Worm (Caenorhabditis elegans) whole organism, young adult: ENCODE measurements around the gene nex-1.

Source experiments
- B0035.1 ChIP-seq: sonication (generic microtip); optimal IDR thresholded peaks from 2 replicates; lab custom pipeline; 2016; ENCODE audit warnings: missing genetic modification characterization, mild to moderate bottlenecking, missing compliant biosample characterization, missing genotype, missing genetic modification reagents
- B0336.3 ChIP-seq: fragments of 200-800 bp; sonication (Bioruptor generic); IDR thresholded peaks from 2 replicates; pipeline ENCODE4 v1.3.6; 2022; ENCODE audit warnings: missing genetic modification characterization, missing compliant biosample characterization
- C06A6.2 ChIP-seq: fragments of 200-800 bp; sonication (Bioruptor generic); conservative IDR thresholded peaks from 2 replicates; pipeline ENCODE4 v1.3.6; 2022; ENCODE audit warnings: missing genetic modification characterization, missing compliant biosample characterization
- D2030.7 ChIP-seq: fragments of 200-800 bp; sonication (Bioruptor generic); IDR thresholded peaks from 2 replicates; pipeline ENCODE4 v1.3.6; 2022; ENCODE audit warnings: missing genetic modification reagents, missing genetic modification characterization, missing compliant biosample characterization
- F33H1.4 ChIP-seq: fragments of 200-800 bp; sonication (Bioruptor generic); IDR thresholded peaks from 2 replicates; pipeline ENCODE4 v1.3.6; 2022; ENCODE audit warnings: missing genetic modification reagents, missing genetic modification characterization, missing compliant biosample characterization
- F37B4.10 ChIP-seq: fragments of 200-800 bp; sonication (Bioruptor generic); IDR thresholded peaks from 2 replicates; pipeline ENCODE4 v1.3.6; 2022; ENCODE audit warnings: missing genetic modification characterization, missing compliant biosample characterization
- F55B11.4 ChIP-seq: sonication (generic microtip); optimal IDR thresholded peaks from 2 replicates; lab custom pipeline; 2016; ENCODE audit warnings: missing compliant biosample characterization, missing genetic modification characterization, borderline replicate concordance; ENCODE audit not compliant: insufficient read depth
- T26A5.8 ChIP-seq: sonication (generic microtip); optimal IDR thresholded peaks from 2 replicates; lab custom pipeline; 2016; ENCODE audit warnings: missing genetic modification characterization, missing compliant biosample characterization
- Y53G8AR.9 ChIP-seq: fragments of 200-800 bp; sonication (Bioruptor generic); conservative IDR thresholded peaks from 2 replicates; pipeline ENCODE4 v1.3.6; 2022; ENCODE audit warnings: missing genetic modification reagents, missing genetic modification characterization, missing compliant biosample characterization
- Y79H2A.3 ChIP-seq: fragments of 200-800 bp; sonication (Bioruptor generic); conservative IDR thresholded peaks from 2 replicates; pipeline ENCODE4 v1.3.6; 2022; ENCODE audit warnings: missing genetic modification reagents, missing genetic modification characterization, missing compliant biosample characterization
- akir-1 ChIP-seq: fragments of 200-800 bp; sonication (Bioruptor generic); optimal IDR thresholded peaks from 2 replicates; lab custom pipeline; 2018; ENCODE audit warnings: mild to moderate bottlenecking, missing genetic modification characterization, moderate library complexity, missing compliant biosample characterization
- attf-3 ChIP-seq: fragments of 200-800 bp; sonication (Bioruptor generic); conservative IDR thresholded peaks from 2 replicates; pipeline ENCODE4 v1.3.6; 2022; ENCODE audit warnings: missing genetic modification reagents, missing genetic modification characterization, missing compliant biosample characterization
- bed-1 ChIP-seq: fragments of 200-800 bp; sonication (Bioruptor generic); IDR thresholded peaks from 2 replicates; pipeline ENCODE4 v1.3.6; 2022; ENCODE audit warnings: missing genetic modification reagents, missing genetic modification characterization, missing compliant biosample characterization
- ccch-3 ChIP-seq: fragments of 200-800 bp; sonication (Bioruptor generic); optimal IDR thresholded peaks from 2 replicates; lab custom pipeline; 2018; ENCODE audit warnings: mild to moderate bottlenecking, missing genetic modification characterization, missing compliant biosample characterization
- cebp-2 ChIP-seq: fragments of 200-800 bp; sonication (Bioruptor generic); IDR thresholded peaks from 2 replicates; pipeline ENCODE4 v1.3.6; 2022; ENCODE audit warnings: missing genetic modification characterization, missing compliant biosample characterization
- ceh-27 ChIP-seq: fragments of 200-800 bp; sonication (Bioruptor generic); optimal IDR thresholded peaks from 2 replicates; lab custom pipeline; 2018; ENCODE audit warnings: mild to moderate bottlenecking, missing genetic modification characterization, moderate library complexity, missing compliant biosample characterization
- ceh-58 ChIP-seq: fragments of 200-800 bp; sonication (Bioruptor generic); IDR thresholded peaks from 2 replicates; pipeline ENCODE4 v1.3.6; 2022; ENCODE audit warnings: missing genetic modification characterization, missing compliant biosample characterization
- ceh-91 ChIP-seq: fragments of 200-800 bp; sonication (Bioruptor generic); IDR thresholded peaks from 2 replicates; pipeline ENCODE4 v1.3.6; 2022; ENCODE audit warnings: missing genetic modification reagents, missing genetic modification characterization, missing compliant biosample characterization
- die-1 ChIP-seq: sonication (generic microtip); optimal IDR thresholded peaks from 2 replicates; lab custom pipeline; 2016; ENCODE audit warnings: missing genotype, mild to moderate bottlenecking, missing genetic modification characterization, missing compliant biosample characterization
- dox-1 ChIP-seq: fragments of 200-800 bp; sonication (Bioruptor generic); IDR thresholded peaks from 2 replicates; pipeline ENCODE4 v1.3.6; 2022; ENCODE audit warnings: missing genetic modification reagents, missing genetic modification characterization, missing compliant biosample characterization
- dpff-1 ChIP-seq: sonication (generic microtip); optimal IDR thresholded peaks from 2 replicates; lab custom pipeline; 2017; ENCODE audit warnings: mild to moderate bottlenecking, missing genetic modification characterization, missing compliant biosample characterization
- efl-1 ChIP-seq: fragments of 150-350 bp; optimal IDR thresholded peaks from 2 replicates; lab custom pipeline; 2014; ENCODE audit warnings: missing biosample characterization, missing genetic modification reagents, missing genetic modification characterization
- ekl-4 ChIP-seq: fragments of 200-800 bp; sonication (Bioruptor generic); IDR thresholded peaks from 2 replicates; pipeline ENCODE4 v1.3.6; 2022; ENCODE audit warnings: missing genetic modification reagents, missing genetic modification characterization, missing compliant biosample characterization
- hrde-1 ChIP-seq: sonication (generic microtip); optimal IDR thresholded peaks from 2 replicates; lab custom pipeline; 2016; ENCODE audit warnings: missing genetic modification characterization, mild to moderate bottlenecking, missing compliant biosample characterization, moderate library complexity, missing genotype, missing genetic modification reagents, borderline replicate concordance
- lin-35 ChIP-seq, 3 experiments: fragments of 150-350 bp in 2 of 3; sonication (generic microtip) in 1 of 3; optimal IDR thresholded peaks; 2 replicates each; lab custom pipeline; 2014 to 2018; ENCODE audit warnings: missing biosample characterization in 3 of 3, missing genetic modification characterization in 3 of 3, missing genetic modification reagents in 3 of 3
- lin-54 ChIP-seq: fragments of 200-800 bp; sonication (Bioruptor generic); optimal IDR thresholded peaks from 2 replicates; lab custom pipeline; 2018; ENCODE audit warnings: mild to moderate bottlenecking, missing genetic modification characterization, missing compliant biosample characterization
- lsl-1 ChIP-seq: fragments of 200-800 bp; sonication (Bioruptor generic); optimal IDR thresholded peaks from 2 replicates; lab custom pipeline; 2018; ENCODE audit warnings: mild to moderate bottlenecking, missing genetic modification characterization, moderate library complexity, missing compliant biosample characterization
- lsy-27 ChIP-seq: sonication (generic microtip); optimal IDR thresholded peaks from 2 replicates; lab custom pipeline; 2017; ENCODE audit warnings: missing genetic modification characterization, mild to moderate bottlenecking, missing compliant biosample characterization, antibody characterized with exemption, missing genotype, borderline replicate concordance; ENCODE audit not compliant: insufficient read depth
- madf-10 ChIP-seq: sonication (generic microtip); optimal IDR thresholded peaks from 2 replicates; lab custom pipeline; 2016; ENCODE audit warnings: mild to moderate bottlenecking, missing genetic modification characterization, missing compliant biosample characterization
- madf-6 ChIP-seq: fragments of 200-800 bp; sonication (Bioruptor generic); IDR thresholded peaks from 2 replicates; pipeline ENCODE4 v1.3.6; 2022; ENCODE audit warnings: missing genetic modification reagents, missing genetic modification characterization, missing compliant biosample characterization
- madf-8 ChIP-seq: fragments of 200-800 bp; sonication (Bioruptor generic); conservative IDR thresholded peaks from 2 replicates; pipeline ENCODE4 v1.3.6; 2022; ENCODE audit warnings: missing genetic modification reagents, missing genetic modification characterization, missing compliant biosample characterization
- mcd-1 ChIP-seq: fragments of 200-800 bp; sonication (Bioruptor generic); IDR thresholded peaks from 2 replicates; pipeline ENCODE4 v1.3.6; 2022; ENCODE audit warnings: missing genetic modification reagents, missing genetic modification characterization, missing compliant biosample characterization
- nfyb-1 ChIP-seq: fragments of 200-800 bp; sonication (Bioruptor generic); IDR thresholded peaks from 2 replicates; pipeline ENCODE4 v1.3.6; 2022; ENCODE audit warnings: missing genetic modification reagents, missing genetic modification characterization, missing compliant biosample characterization
- snpc-3.4 ChIP-seq: sonication (generic microtip); optimal IDR thresholded peaks from 2 replicates; lab custom pipeline; 2017; ENCODE audit warnings: missing genetic modification characterization, mild to moderate bottlenecking, missing compliant biosample characterization, antibody characterized with exemption, moderate library complexity, missing genotype, missing genetic modification reagents
- sptf-2 ChIP-seq: fragments of 200-800 bp; sonication (Bioruptor generic); optimal IDR thresholded peaks from 2 replicates; lab custom pipeline; 2018; ENCODE audit warnings: mild to moderate bottlenecking, missing genetic modification characterization, missing compliant biosample characterization
- unc-62 ChIP-seq: fragments of 150-350 bp; optimal IDR thresholded peaks from 2 replicates; lab custom pipeline; 2014; ENCODE audit warnings: missing biosample characterization, missing genetic modification reagents, missing genetic modification characterization
- xnd-1 ChIP-seq: sonication (generic microtip); optimal IDR thresholded peaks from 2 replicates; lab custom pipeline; 2016; ENCODE audit warnings: missing genotype, missing genetic modification reagents, missing genetic modification characterization, missing compliant biosample characterization
- zim-3 ChIP-seq: sonication (generic microtip); optimal IDR thresholded peaks from 2 replicates; lab custom pipeline; 2017; ENCODE audit warnings: mild to moderate bottlenecking, missing genetic modification characterization, moderate library complexity, missing compliant biosample characterization
- ztf-18 ChIP-seq: sonication (generic microtip); optimal IDR thresholded peaks from 2 replicates; lab custom pipeline; 2016; ENCODE audit warnings: missing genotype, mild to moderate bottlenecking, missing genetic modification characterization, missing compliant biosample characterization
- ztf-6 ChIP-seq: fragments of 200-800 bp; sonication (Bioruptor generic); IDR thresholded peaks from 2 replicates; pipeline ENCODE4 v1.3.6; 2022; ENCODE audit warnings: missing genetic modification reagents, missing genetic modification characterization, missing compliant biosample characterization

The nex-1 gene

DNA sequence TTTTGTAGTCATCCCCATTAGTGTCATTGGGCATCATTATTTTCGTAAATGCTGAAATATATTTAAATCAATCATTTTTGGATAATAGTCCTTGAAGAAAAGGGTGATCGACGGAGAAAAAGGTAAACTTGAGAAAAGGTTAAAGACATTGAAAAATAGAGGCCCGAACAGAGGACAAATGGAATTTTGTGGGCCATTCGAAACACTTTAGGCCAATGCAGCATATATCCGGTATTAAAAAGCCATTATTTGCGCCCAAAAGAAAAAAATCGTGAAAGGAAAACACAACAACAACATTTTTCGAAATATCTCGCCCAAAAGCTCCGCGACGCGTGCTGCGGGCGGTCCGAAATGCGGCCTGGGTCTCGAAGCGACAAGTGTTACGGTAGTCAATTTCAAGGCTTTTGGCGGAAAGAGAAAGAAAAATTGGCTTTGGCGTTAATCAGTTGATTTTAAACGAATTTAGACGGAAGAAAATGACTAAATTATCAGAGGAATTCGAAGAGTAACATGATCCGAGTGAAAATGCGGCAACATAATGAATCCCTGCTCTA lies 18.5 kb upstream of the nex-1 start, which contains the start of gene morc-1:
TSS of gene morc-1 (minus strand) at position 51 of the 554 bp plus-strand sequence.
- TF ChIP-seq madf-6 (GFP tag; lab: Robert Waterston, UW) (peak; percentile 55; the same call in 1 of the 2 replicates), F33H1.4 (GFP tag; lab: Robert Waterston, UW) (peak; percentile 62; the same call in 1 of the 2 replicates), efl-1 (GFP tag; lab: Kevin White, UChicago) (peak; percentile 11), snpc-3.4 (tag; lab: Kevin White, UChicago) (peak; percentile 2), ceh-91 (GFP tag; lab: Robert Waterston, UW) (0 out of 2 replicates have a peak, but pooled peaks have one; percentile 30), lsl-1 (GFP tag; lab: Kevin White, UChicago) (peak; percentile 69), T26A5.8 (tag; lab: Kevin White, UChicago) (no peak), zim-3 (no peak)
- TF ChIP-seq, all 124 proteins: peak for 6

ce11 chrIII:5208992-5209391 lies 16.4 kb upstream of the nex-1 start, which contains the start of gene syx-16:
Gene syx-16, minus strand, starts transcription at chrIII:5209109.
- TF ChIP-seq lsl-1 (GFP tag; lab: Kevin White, UChicago): peak; percentile 83
- no peak for TF ChIP-seq T26A5.8 (tag; lab: Kevin White, UChicago)
- no peak for TF ChIP-seq Y79H2A.3 (GFP tag; lab: Robert Waterston, UW)
- peak; percentile 93 for TF ChIP-seq madf-6 (GFP tag; lab: Robert Waterston, UW)
- TF ChIP-seq Y53G8AR.9: no peak
- TF ChIP-seq attf-3 (GFP tag; lab: Robert Waterston, UW): no peak
- TF ChIP-seq lin-54 (GFP tag; lab: Kevin White, UChicago): peak; percentile 33
- TF ChIP-seq lin-35 (GFP tag; optimal IDR thresholded peaks at IDR 0.05; lab: Kevin White, UChicago): no peak
- TF ChIP-seq ceh-27: no peak
- TF ChIP-seq dox-1 (GFP tag; lab: Robert Waterston, UW): peak; percentile 27; the same call in 1 of the 2 replicates
- no peak for TF ChIP-seq B0336.3 (GFP tag; lab: Robert Waterston, UW)
- TF ChIP-seq hrde-1 (tag; lab: Kevin White, UChicago): no peak
- no peak for TF ChIP-seq ccch-3
- no peak for TF ChIP-seq F55B11.4 (tag; lab: Kevin White, UChicago)
- TF ChIP-seq lsy-27 (tag; lab: Kevin White, UChicago): no peak
- no peak for TF ChIP-seq sptf-2 (GFP tag; lab: Kevin White, UChicago)
- peak; percentile 75 for TF ChIP-seq F33H1.4 (GFP tag; lab: Robert Waterston, UW)
- no peak for TF ChIP-seq B0035.1 (tag; lab: Kevin White, UChicago)
- no peak for TF ChIP-seq madf-10 (tag; lab: Kevin White, UChicago)
- no peak for TF ChIP-seq dpff-1 (tag; lab: Kevin White, UChicago)
- TF ChIP-seq nfyb-1 (GFP tag; lab: Robert Waterston, UW): no peak
- peak; percentile 90 for TF ChIP-seq madf-8 (GFP tag; lab: Robert Waterston, UW)
- TF ChIP-seq akir-1 (GFP tag; lab: Kevin White, UChicago): no peak
- no peak for TF ChIP-seq cebp-2 (GFP tag; lab: Robert Waterston, UW)
- TF ChIP-seq xnd-1 (tag; lab: Kevin White, UChicago): peak; percentile 82
- TF ChIP-seq F37B4.10: no peak
- TF ChIP-seq ekl-4 (GFP tag; lab: Robert Waterston, UW): no peak
- TF ChIP-seq C06A6.2 (GFP tag; lab: Robert Waterston, UW): no peak
- TF ChIP-seq ztf-6 (GFP tag; lab: Robert Waterston, UW): no peak
- TF ChIP-seq D2030.7 (GFP tag; lab: Robert Waterston, UW): peak; percentile 35; the same call in 1 of the 2 replicates
- TF ChIP-seq unc-62: no peak
- TF ChIP-seq die-1 (tag; lab: Kevin White, UChicago): no peak
- TF ChIP-seq mcd-1 (GFP tag; lab: Robert Waterston, UW): no peak
- no peak for TF ChIP-seq ztf-18 (tag; lab: Kevin White, UChicago)
- TF ChIP-seq bed-1: no peak
- TF ChIP-seq ceh-58: no peak
